Fruit fly (Drosophila melanogaster) whole organism, embryonic: ENCODE data around the gene Rpp30.

Source experiments
- ATbp ChIP-seq: fragments of 200-800 bp; sonication (Bioruptor generic); optimal IDR thresholded peaks from 2 replicates; lab custom pipeline; 2017; ENCODE audit warnings: missing biosample characterization, mild to moderate bottlenecking, missing genetic modification characterization, missing genetic modification reagents
- B-H2 ChIP-seq: fragments of 200-800 bp; sonication (Bioruptor generic); optimal IDR thresholded peaks from 2 replicates; lab custom pipeline; 2018; ENCODE audit warnings: missing biosample characterization, mild to moderate bottlenecking, missing genetic modification characterization
- Blimp-1 ChIP-seq: fragments of 200-800 bp; sonication (Bioruptor generic); optimal IDR thresholded peaks from 3 replicates; lab custom pipeline; 2018; ENCODE audit warnings: missing biosample characterization, missing genetic modification characterization, mild to moderate bottlenecking, moderate library complexity, missing genetic modification reagents
- CG10431 ChIP-seq: fragments of 200-800 bp; sonication (Bioruptor generic); optimal IDR thresholded peaks from 3 replicates; lab custom pipeline; 2018; ENCODE audit warnings: missing biosample characterization, mild to moderate bottlenecking, missing genetic modification characterization
- CG13287 ChIP-seq: fragments of 200-800 bp; sonication (Bioruptor generic); IDR thresholded peaks from 2 replicates; pipeline ENCODE4 v1.3.6; 2022; ENCODE audit warnings: missing biosample characterization, missing genetic modification characterization; ENCODE audit not compliant: partially characterized antibody
- CG18262 ChIP-seq: fragments of 200-800 bp; optimal IDR thresholded peaks from 3 replicates; lab custom pipeline; 2019; ENCODE audit warnings: missing biosample characterization, mild to moderate bottlenecking, missing genetic modification characterization, moderate library complexity
- CG2875 ChIP-seq: fragments of 200-800 bp; sonication (Bioruptor generic); optimal IDR thresholded peaks from 2 replicates; lab custom pipeline; 2017; ENCODE audit warnings: missing biosample characterization, mild to moderate bottlenecking, missing genetic modification characterization, missing genetic modification reagents
- CG2889 ChIP-seq: fragments of 200-800 bp; sonication (Bioruptor generic); IDR thresholded peaks from 3 replicates; pipeline ENCODE4 v1.3.6; 2022; ENCODE audit warnings: missing biosample characterization, missing genetic modification characterization
- CG31441 ChIP-seq: fragments of 200-800 bp; sonication (Bioruptor generic); IDR thresholded peaks from 2 replicates; pipeline ENCODE4 v1.3.6; 2022; ENCODE audit warnings: missing biosample characterization, missing genetic modification characterization
- CG3163 ChIP-seq: fragments of 200-800 bp; sonication (Bioruptor generic); optimal IDR thresholded peaks from 3 replicates; lab custom pipeline; 2016; ENCODE audit warnings: missing biosample characterization, missing genetic modification characterization
- CG34422 ChIP-seq: fragments of 200-800 bp; sonication (Bioruptor generic); IDR thresholded peaks from 3 replicates; pipeline ENCODE4 v1.3.6; 2022; ENCODE audit warnings: missing biosample characterization, missing genetic modification characterization
- CG6654 ChIP-seq: fragments of 200-800 bp; sonication (Bioruptor generic); optimal IDR thresholded peaks from 2 replicates; lab custom pipeline; 2017; ENCODE audit warnings: missing biosample characterization, mild to moderate bottlenecking, missing genetic modification characterization
- CG6683 ChIP-seq: fragments of 200-800 bp; sonication (Bioruptor generic); optimal IDR thresholded peaks from 2 replicates; lab custom pipeline; 2017; ENCODE audit warnings: missing biosample characterization, mild to moderate bottlenecking, missing genetic modification characterization, missing genetic modification reagents
- CG7786 ChIP-seq: fragments of 200-800 bp; sonication (Bioruptor generic); optimal IDR thresholded peaks from 2 replicates; lab custom pipeline; 2016; ENCODE audit warnings: missing biosample characterization, missing genetic modification characterization
- Dip2 ChIP-seq: fragments of 200-800 bp; sonication (Bioruptor generic); IDR thresholded peaks from 2 replicates; pipeline ENCODE4 v1.3.6; 2022; ENCODE audit warnings: missing biosample characterization, missing genetic modification characterization
- Dll ChIP-seq: fragments of 200-800 bp; sonication (Bioruptor generic); IDR thresholded peaks from 4 replicates; pipeline ENCODE4 v1.3.6; 2022; ENCODE audit warnings: missing biosample characterization, missing genetic modification characterization; ENCODE audit not compliant: partially characterized antibody
- Doc3 ChIP-seq: fragments of 200-800 bp; sonication (Bioruptor generic); IDR thresholded peaks from 3 replicates; pipeline ENCODE4 v1.3.6; 2022; ENCODE audit warnings: missing biosample characterization, missing genetic modification characterization; ENCODE audit not compliant: partially characterized antibody
- HLH3B ChIP-seq: fragments of 200-800 bp; sonication (Bioruptor generic); IDR thresholded peaks from 2 replicates; pipeline ENCODE4 v1.3.6; 2022; ENCODE audit warnings: missing biosample characterization, missing genetic modification characterization
- HLH54F ChIP-seq: fragments of 200-800 bp; sonication (Bioruptor generic); optimal IDR thresholded peaks from 3 replicates; lab custom pipeline; 2016; ENCODE audit warnings: missing biosample characterization, missing genetic modification characterization
- Hr3 ChIP-seq: fragments of 200-800 bp; sonication (Bioruptor generic); optimal IDR thresholded peaks from 3 replicates; lab custom pipeline; 2016; ENCODE audit warnings: missing biosample characterization, missing genetic modification characterization
- Hsf ChIP-seq: fragments of 200-800 bp; sonication (Bioruptor generic); optimal IDR thresholded peaks from 3 replicates; lab custom pipeline; 2016; ENCODE audit warnings: missing biosample characterization, missing genetic modification characterization
- NFAT ChIP-seq: fragments of 200-800 bp; sonication (Bioruptor generic); IDR thresholded peaks from 2 replicates; pipeline ENCODE4 v1.3.6; 2022; ENCODE audit warnings: missing biosample characterization, missing genetic modification characterization
- NK7.1 ChIP-seq: fragments of 200-800 bp; sonication (Bioruptor generic); optimal IDR thresholded peaks from 3 replicates; lab custom pipeline; 2016; ENCODE audit warnings: missing biosample characterization, missing genetic modification characterization
- Oaz ChIP-seq: fragments of 200-800 bp; sonication (Bioruptor generic); IDR thresholded peaks from 2 replicates; pipeline ENCODE4 v1.3.6; 2022; ENCODE audit warnings: missing biosample characterization, missing genetic modification characterization
- Ravus ChIP-seq: fragments of 200-800 bp; sonication (Bioruptor generic); IDR thresholded peaks from 2 replicates; pipeline ENCODE4 v1.3.6; 2022; ENCODE audit warnings: missing biosample characterization, missing genetic modification characterization
- Ssrp ChIP-seq: fragments of 200-800 bp; sonication (Bioruptor generic); optimal IDR thresholded peaks from 2 replicates; lab custom pipeline; 2018; ENCODE audit warnings: missing biosample characterization, mild to moderate bottlenecking, missing genetic modification characterization, moderate library complexity
- aop ChIP-seq: fragments of 200-800 bp; sonication (Bioruptor generic); IDR thresholded peaks from 2 replicates; pipeline ENCODE4 v1.3.6; 2022; ENCODE audit warnings: missing biosample characterization, missing genetic modification characterization
- bigmax ChIP-seq: fragments of 200-800 bp; sonication (Bioruptor generic); optimal IDR thresholded peaks from 2 replicates; lab custom pipeline; 2018; ENCODE audit warnings: missing biosample characterization, mild to moderate bottlenecking, missing genetic modification characterization
- btn ChIP-seq: fragments of 200-800 bp; sonication (Bioruptor generic); optimal IDR thresholded peaks from 2 replicates; lab custom pipeline; 2016; ENCODE audit warnings: missing biosample characterization, missing genetic modification characterization
- cas ChIP-seq: fragments of 200-800 bp; sonication (Bioruptor generic); IDR thresholded peaks from 2 replicates; pipeline ENCODE4 v1.3.6; 2022; ENCODE audit warnings: missing biosample characterization, missing genetic modification characterization
- crp ChIP-seq, 2 experiments: fragments of 200-800 bp; sonication (Bioruptor generic); optimal IDR thresholded peaks; 2 replicates in 1 of 2; 3 replicates in 1 of 2; lab custom pipeline; 2017; ENCODE audit warnings: missing biosample characterization in 2 of 2, missing genetic modification characterization in 2 of 2, mild to moderate bottlenecking in 1 of 2, moderate library complexity in 1 of 2
- cwo ChIP-seq: fragments of 200-800 bp; sonication (Bioruptor generic); optimal IDR thresholded peaks from 3 replicates; lab custom pipeline; 2017; ENCODE audit warnings: missing biosample characterization, missing genetic modification characterization, mild to moderate bottlenecking, moderate library complexity, missing genetic modification reagents
- dysf ChIP-seq: fragments of 200-800 bp; sonication (Bioruptor generic); IDR thresholded peaks from 3 replicates; pipeline ENCODE4 v1.3.6; 2022; ENCODE audit warnings: missing biosample characterization, missing genetic modification characterization
- esg ChIP-seq: fragments of 200-800 bp; sonication (Bioruptor generic); conservative IDR thresholded peaks from 2 replicates; pipeline ENCODE4 v1.3.6; 2022; ENCODE audit warnings: missing biosample characterization, missing genetic modification characterization
- fru ChIP-seq: fragments of >200 bp; optimal IDR thresholded peaks from 2 replicates; lab custom pipeline; 2017
- gfzf ChIP-seq: fragments of 200-800 bp; sonication (Bioruptor generic); optimal IDR thresholded peaks from 2 replicates; lab custom pipeline; 2016; ENCODE audit warnings: missing biosample characterization, mild to moderate bottlenecking, missing genetic modification characterization, moderate library complexity
- ind ChIP-seq: fragments of 200-800 bp; sonication (Bioruptor generic); optimal IDR thresholded peaks from 3 replicates; lab custom pipeline; 2016; ENCODE audit warnings: missing biosample characterization, missing genetic modification characterization
- jumu ChIP-seq: fragments of 200-800 bp; sonication (Bioruptor generic); optimal IDR thresholded peaks from 3 replicates; lab custom pipeline; 2016; ENCODE audit warnings: missing biosample characterization, missing genetic modification characterization
- knrl ChIP-seq: fragments of 200-800 bp; sonication (Bioruptor generic); IDR thresholded peaks from 3 replicates; pipeline ENCODE4 v1.3.6; 2022; ENCODE audit warnings: missing biosample characterization, missing genetic modification characterization; ENCODE audit not compliant: partially characterized antibody
- mam ChIP-seq: fragments of 200-800 bp; sonication (Bioruptor generic); optimal IDR thresholded peaks from 3 replicates; lab custom pipeline; 2016; ENCODE audit warnings: missing biosample characterization, missing genetic modification characterization
- odd ChIP-seq: fragments of 200-800 bp; sonication (Bioruptor generic); optimal IDR thresholded peaks from 2 replicates; lab custom pipeline; 2017; ENCODE audit warnings: missing biosample characterization, mild to moderate bottlenecking, missing genetic modification characterization
- otp ChIP-seq: fragments of 200-800 bp; sonication (Bioruptor generic); IDR thresholded peaks from 3 replicates; pipeline ENCODE4, ENCODE4 v1.3.6; 2022; ENCODE audit warnings: missing biosample characterization, missing genetic modification characterization
- row ChIP-seq: fragments of 200-800 bp; sonication (Bioruptor generic); IDR thresholded peaks from 3 replicates; pipeline ENCODE4 v1.3.6; 2022; ENCODE audit warnings: missing biosample characterization, missing genetic modification characterization
- salm ChIP-seq: fragments of 200-800 bp; sonication (Bioruptor generic); optimal IDR thresholded peaks from 2 replicates; lab custom pipeline; 2018; ENCODE audit warnings: missing biosample characterization, mild to moderate bottlenecking, missing genetic modification characterization
- scrt ChIP-seq: fragments of 200-800 bp; sonication (Bioruptor generic); optimal IDR thresholded peaks from 2 replicates; lab custom pipeline; 2018; ENCODE audit warnings: missing biosample characterization, mild to moderate bottlenecking, missing genetic modification characterization, moderate library complexity
- twi ChIP-seq: fragments of 200-800 bp; optimal IDR thresholded peaks from 2 replicates; lab custom pipeline; 2019; ENCODE audit warnings: missing biosample characterization, mild to moderate bottlenecking, missing genetic modification characterization, moderate library complexity
- vfl ChIP-seq: fragments of 200-800 bp; sonication (Bioruptor generic); optimal IDR thresholded peaks from 2 replicates; lab custom pipeline; 2016; ENCODE audit warnings: missing biosample characterization, missing genetic modification characterization
- vnd ChIP-seq: fragments of 200-800 bp; sonication (Bioruptor generic); IDR thresholded peaks from 3 replicates; pipeline ENCODE4 v1.3.6; 2022; ENCODE audit warnings: missing biosample characterization, missing genetic modification characterization; ENCODE audit not compliant: partially characterized antibody
- zf30C ChIP-seq: fragments of 200-800 bp; sonication (Bioruptor generic); optimal IDR thresholded peaks from 3 replicates; lab custom pipeline; 2018; ENCODE audit warnings: missing biosample characterization, mild to moderate bottlenecking, missing genetic modification characterization

Gene Rpp30

dm6 chr2L:297480-298284, 45.5 kb upstream of the Rpp30 start, which contains the start of gene Pi3K21B (continued):
- TF ChIP-seq CG13287 (GFP tag; lab: Robert Waterston, UW), result peak; percentile 44; the same call in 1 of the 2 replicates
- peak; percentile 84 for TF ChIP-seq otp
- peak; percentile 90 for TF ChIP-seq Ssrp
- TF ChIP-seq CG10431 (GFP tag; lab: Kevin White, UChicago), result peak; percentile 78
- TF ChIP-seq Hr3 (GFP tag; lab: Kevin White, UChicago), result peak; percentile 93
- TF ChIP-seq zf30C (GFP tag; lab: Kevin White, UChicago), result peak; percentile 10
- TF ChIP-seq mam (GFP tag; lab: Kevin White, UChicago), result peak; percentile 96
- peak; percentile 86 for TF ChIP-seq row
- peak; percentile 33 for TF ChIP-seq Ravus (GFP tag; lab: Robert Waterston, UW)
- peak; percentile 59 for TF ChIP-seq NK7.1 (GFP tag; lab: Kevin White, UChicago)
- TF ChIP-seq bigmax (GFP tag; lab: Kevin White, UChicago), result peak; percentile 4
- peak; percentile 75 for TF ChIP-seq odd (GFP tag; lab: Kevin White, UChicago)
- TF ChIP-seq Dll (GFP tag; lab: Robert Waterston, UW), result peak; percentile 41; the same call in 2 of the 4 replicates
- TF ChIP-seq Oaz (GFP tag; lab: Robert Waterston, UW), result peak; percentile 79
- peak; percentile 69 for TF ChIP-seq btn
- TF ChIP-seq ATbp (GFP tag; lab: Kevin White, UChicago), result peak; percentile 51
- TF ChIP-seq HLH54F (GFP tag; lab: Kevin White, UChicago), result peak; percentile 96
- TF ChIP-seq vnd (GFP tag; lab: Robert Waterston, UW), result no peak
- peak; percentile 87 for TF ChIP-seq Blimp-1 (GFP tag; lab: Kevin White, UChicago)
- TF ChIP-seq knrl (GFP tag; lab: Robert Waterston, UW), result 0 out of 3 replicates have a peak, but pooled peaks have one; percentile 10
- TF ChIP-seq Dip2 (GFP tag; lab: Robert Waterston, UW), result no peak
- peak; percentile 84 for TF ChIP-seq twi (tag; lab: Kevin White, UChicago)
- TF ChIP-seq Hsf, result peak; percentile 90
- peak; percentile 88 for TF ChIP-seq CG18262 (tag; lab: Kevin White, UChicago)
- TF ChIP-seq gfzf, result peak; percentile 31
- peak; percentile 87 for TF ChIP-seq CG31441 (GFP tag; lab: Robert Waterston, UW)
- TF ChIP-seq NFAT, result peak; percentile 86
- TF ChIP-seq vfl (GFP tag; lab: Kevin White, UChicago), result peak; percentile 92
- peak; percentile 60 for TF ChIP-seq CG6683 (GFP tag; lab: Kevin White, UChicago)
- peak; percentile 92 for TF ChIP-seq ind
- TF ChIP-seq crp (GFP tag; optimal IDR thresholded peaks at IDR 0.05; lab: Kevin White, UChicago), result peak in 1 of 2 experiments; percentile 31
- peak; percentile 87 for TF ChIP-seq esg (GFP tag; lab: Robert Waterston, UW)
- peak; percentile 94 for TF ChIP-seq B-H2 (GFP tag; lab: Kevin White, UChicago)
- TF ChIP-seq CG34422 (GFP tag; lab: Robert Waterston, UW), result no peak; the same call in 1 of the 3 replicates
- peak; percentile 74 for TF ChIP-seq CG2875
- TF ChIP-seq CG6654, result peak; percentile 65
- TF ChIP-seq fru (lab: Kevin White, UChicago), result no peak
- peak; percentile 93 for TF ChIP-seq jumu (GFP tag; lab: Kevin White, UChicago)
- TF ChIP-seq cas, result peak; percentile 30; the same call in 1 of the 2 replicates
- no peak for TF ChIP-seq Doc3 (GFP tag; lab: Robert Waterston, UW)
- TF ChIP-seq HLH3B, result peak; percentile 69
- TF ChIP-seq cwo (GFP tag; lab: Kevin White, UChicago), result peak; percentile 69
- TF ChIP-seq CG3163 (GFP tag; lab: Kevin White, UChicago), result peak; percentile 78
- peak; percentile 95 for TF ChIP-seq CG7786
- TF ChIP-seq dysf (GFP tag; lab: Robert Waterston, UW), result peak; percentile 89
- peak; percentile 60 for TF ChIP-seq salm
- TF ChIP-seq scrt (GFP tag; lab: Kevin White, UChicago), result peak; percentile 70
- TF ChIP-seq CG2889 (GFP tag; lab: Robert Waterston, UW), result peak; percentile 75
- TF ChIP-seq aop, result peak; percentile 57
